Worm (Caenorhabditis elegans) whole organism, late embryonic: ENCODE results near the gene herd-1.

ENCODE experiments used
- ceh-22 ChIP-seq: sonication (generic microtip); optimal IDR thresholded peaks from 2 replicates; lab custom pipeline; 2017; ENCODE audit warnings: missing biosample characterization, missing genetic modification characterization
- hlh-8 ChIP-seq: sonication (generic microtip); optimal IDR thresholded peaks from 2 replicates; lab custom pipeline; 2016; ENCODE audit warnings: missing genotype, missing genetic modification characterization, missing compliant biosample characterization
- lin-11 ChIP-seq: fragments of 200-800 bp; sonication (Bioruptor generic); optimal IDR thresholded peaks from 2 replicates; lab custom pipeline; 2018; ENCODE audit warnings: mild to moderate bottlenecking, missing genetic modification characterization, missing compliant biosample characterization
- nhr-11 ChIP-seq: fragments of 150-350 bp; optimal IDR thresholded peaks from 2 replicates; lab custom pipeline; 2014; ENCODE audit warnings: missing biosample characterization, missing genetic modification characterization
- pha-4 ChIP-seq: fragments of 150-350 bp; optimal IDR thresholded peaks from 2 replicates; lab custom pipeline; 2018; ENCODE audit warnings: missing biosample characterization, missing genetic modification reagents, missing genetic modification characterization
- pqm-1 ChIP-seq: sonication (generic microtip); optimal IDR thresholded peaks from 2 replicates; lab custom pipeline; 2016; ENCODE audit warnings: missing genetic modification characterization, missing compliant biosample characterization

DNA sequence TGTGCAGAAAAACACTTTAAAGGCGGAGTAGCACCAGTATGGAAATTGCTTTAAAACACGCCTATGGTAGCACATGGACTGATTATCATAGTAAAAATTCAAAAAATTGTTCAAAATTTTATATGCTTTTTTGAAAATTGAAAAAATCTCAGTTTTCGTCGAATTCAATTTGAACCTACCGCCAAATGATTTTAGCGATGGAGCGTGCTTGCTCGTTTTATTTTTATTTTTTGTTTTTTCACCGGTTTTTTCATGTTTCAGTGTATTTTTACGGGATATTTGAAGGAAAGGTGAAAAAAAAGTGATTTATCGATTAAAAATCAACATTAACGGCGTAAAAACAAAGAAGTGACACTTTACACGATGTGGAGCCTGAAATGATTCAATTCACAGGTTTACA, 37.6 kb downstream of the herd-1 start:
- no peak for TF ChIP-seq nhr-11
- no peak for TF ChIP-seq lin-11 (tag; lab: Kevin White, UChicago)
- no peak for TF ChIP-seq hlh-8 (tag; lab: Kevin White, UChicago)
- TF ChIP-seq pha-4, result no peak
- no peak for TF ChIP-seq pqm-1 (tag; lab: Kevin White, UChicago)
- TF ChIP-seq ceh-22 (tag; lab: Kevin White, UChicago), result no peak
